Worm (Caenorhabditis elegans) whole organism, late embryonic: Measurements from ENCODE around the gene col-79.

ENCODE experiments used
- ahr-1 ChIP-seq: sonication (generic microtip); optimal IDR thresholded peaks from 2 replicates; lab custom pipeline; 2016; ENCODE audit warnings: missing genetic modification characterization, missing compliant biosample characterization
- ama-1 ChIP-seq: fragments of 150-350 bp; optimal IDR thresholded peaks from 2 replicates; lab custom pipeline; 2014
- ceh-9 ChIP-seq: sonication (generic microtip); optimal IDR thresholded peaks from 2 replicates; lab custom pipeline; 2016; ENCODE audit warnings: mild to moderate bottlenecking, missing genetic modification characterization, inconsistent platforms, missing compliant biosample characterization
- che-1 ChIP-seq: sonication (generic microtip); optimal IDR thresholded peaks from 2 replicates; lab custom pipeline; 2016; ENCODE audit warnings: mild to moderate bottlenecking, missing genetic modification characterization, missing compliant biosample characterization
- elt-4 ChIP-seq: sonication (generic microtip); optimal IDR thresholded peaks from 2 replicates; lab custom pipeline; 2016; ENCODE audit warnings: missing genetic modification characterization, missing compliant biosample characterization
- fkh-10 ChIP-seq: fragments of 150-350 bp; optimal IDR thresholded peaks from 2 replicates; lab custom pipeline; 2014; ENCODE audit warnings: missing biosample characterization, missing genetic modification reagents, missing genetic modification characterization
- fkh-6 ChIP-seq: sonication (generic microtip); optimal IDR thresholded peaks from 2 replicates; lab custom pipeline; 2016; ENCODE audit warnings: missing genetic modification characterization, missing compliant biosample characterization
- hlh-30 ChIP-seq: sonication (generic microtip); optimal IDR thresholded peaks from 2 replicates; lab custom pipeline; 2017; ENCODE audit warnings: antibody characterized with exemption, missing genetic modification characterization, missing compliant biosample characterization; ENCODE audit not compliant: insufficient read depth
- mec-3 ChIP-seq: sonication (generic microtip); optimal IDR thresholded peaks from 2 replicates; lab custom pipeline; 2016; ENCODE audit warnings: borderline replicate concordance, missing genetic modification characterization, missing compliant biosample characterization
- pha-4 ChIP-seq: fragments of 150-350 bp; optimal IDR thresholded peaks from 2 replicates; lab custom pipeline; 2018; ENCODE audit warnings: missing biosample characterization, missing genetic modification reagents, missing genetic modification characterization
- pqm-1 ChIP-seq: sonication (generic microtip); optimal IDR thresholded peaks from 2 replicates; lab custom pipeline; 2016; ENCODE audit warnings: missing genetic modification characterization, missing compliant biosample characterization
- ref-2 ChIP-seq: sonication (generic microtip); optimal IDR thresholded peaks from 2 replicates; lab custom pipeline; 2016; ENCODE audit warnings: missing genetic modification characterization, missing compliant biosample characterization

ce11 chrII:10658576-10659256, 44.7 kb upstream of the col-79 start, which contains the start of the genes snu-13 and rsp-7:
- TF ChIP-seq mec-3 (tag; lab: Kevin White, UChicago) (no peak), ahr-1 (no peak), pqm-1 (tag; lab: Kevin White, UChicago) (no peak), elt-4 (tag; lab: Kevin White, UChicago) (no peak), fkh-10 (GFP tag; lab: Kevin White, UChicago) (no peak), ref-2 (tag; lab: Kevin White, UChicago) (no peak), pha-4 (tag; lab: Kevin White, UChicago) (no peak), che-1 (tag; lab: Kevin White, UChicago) (no peak), ceh-9 (no peak), hlh-30 (no peak), ama-1 (lab: Kevin White, UChicago) (no peak), fkh-6 (no peak)
